ENCODE assay signal across 1 fruit fly cellular context in genomic region chrX:19692951-19693698, dm6.
A peak's percentile ranks its signal among the peaks of the same experiment; 100 is the strongest.
TF ChIP-seq lines count a peak whose summit lies in the region.

Mer (minus strand) TSS chrX:19693500.

TF ChIP-seq in whole organism, embryonic, 481 proteins besides CTCF, POLR2A, EP300 and RAD21 (continued from another document):
- peak; percentile 84 for TF ChIP-seq CG10979 (tag; optimal IDR thresholded peaks at IDR 0.05; lab: Kevin White, UChicago)
- TF ChIP-seq ase (GFP tag; IDR thresholded peaks at IDR 0.05; lab: Robert Waterston, UW) = peak; percentile 79; the same call in 2 of the 3 replicates
- TF ChIP-seq amos (GFP tag; IDR thresholded peaks at IDR 0.05; lab: Robert Waterston, UW; ENCODE audit: partially characterized antibody) = no peak
- TF ChIP-seq salm (tag; optimal IDR thresholded peaks at IDR 0.05; lab: Kevin White, UChicago) = peak; percentile 66
- TF ChIP-seq Ssrp (tag; optimal IDR thresholded peaks at IDR 0.05; lab: Kevin White, UChicago) = peak; percentile 69
- peak; percentile 62 for TF ChIP-seq ssp (GFP tag; IDR thresholded peaks at IDR 0.05; lab: Robert Waterston, UW)
- no peak for TF ChIP-seq hbn (GFP tag; IDR thresholded peaks at IDR 0.05; lab: Robert Waterston, UW; ENCODE audit: partially characterized antibody)
- no peak for TF ChIP-seq nerfin-2 (GFP tag; IDR thresholded peaks at IDR 0.05; lab: Robert Waterston, UW; ENCODE audit: partially characterized antibody)
- TF ChIP-seq Vsx1 (GFP tag; optimal IDR thresholded peaks at IDR 0.05; lab: Kevin White, UChicago) = no peak
- TF ChIP-seq CG18599 (GFP tag; optimal IDR thresholded peaks at IDR 0.05; lab: Kevin White, UChicago) = peak; percentile 90
- TF ChIP-seq CG10565 (GFP tag; optimal IDR thresholded peaks at IDR 0.05; lab: Kevin White, UChicago) = no peak
- peak; percentile 73 for TF ChIP-seq ftz-f1 (GFP tag; optimal IDR thresholded peaks at IDR 0.05; lab: Kevin White, UChicago)
- TF ChIP-seq cato (GFP tag; optimal IDR thresholded peaks at IDR 0.05; lab: Kevin White, UChicago; ENCODE audit: borderline replicate concordance) = peak; percentile 29
- peak; percentile 56; the same call in 1 of the 2 replicates for TF ChIP-seq wor (GFP tag; IDR thresholded peaks at IDR 0.05; lab: Robert Waterston, UW)
- TF ChIP-seq sob (GFP tag; IDR thresholded peaks at IDR 0.05; lab: Robert Waterston, UW) = peak; percentile 86
- peak; percentile 86 to 88 for TF ChIP-seq dpn (GFP tag; optimal IDR thresholded peaks at IDR 0.05; lab: Kevin White, UChicago)
- TF ChIP-seq Poxn (GFP tag; IDR thresholded peaks at IDR 0.05; lab: Robert Waterston, UW) = peak; percentile 49; the same call in 1 of the 2 replicates
- TF ChIP-seq Dp (GFP tag; optimal IDR thresholded peaks at IDR 0.05; lab: Kevin White, UChicago) = peak; percentile 32
- TF ChIP-seq CG17361 (GFP tag; IDR thresholded peaks at IDR 0.05; lab: Robert Waterston, UW) = peak; percentile 79
- TF ChIP-seq CG3065 (GFP tag; optimal IDR thresholded peaks at IDR 0.05; lab: Kevin White, UChicago) = peak; percentile 17
- TF ChIP-seq CG11085 (GFP tag; IDR thresholded peaks at IDR 0.05; lab: Robert Waterston, UW) = 0 out of 2 replicates have a peak, but pooled peaks have one; percentile 42
- TF ChIP-seq onecut (GFP tag; IDR thresholded peaks at IDR 0.05; lab: Robert Waterston, UW) = peak; percentile 78
- peak; percentile 78 for TF ChIP-seq Six4 (GFP tag; optimal IDR thresholded peaks at IDR 0.05; lab: Kevin White, UChicago)
- no peak for TF ChIP-seq CG7745 (tag; optimal IDR thresholded peaks at IDR 0.05; lab: Kevin White, UChicago)
- TF ChIP-seq CG9817 (tag; optimal IDR thresholded peaks at IDR 0.05; lab: Kevin White, UChicago) = peak; percentile 78
- TF ChIP-seq CG42726 (GFP tag; IDR thresholded peaks at IDR 0.05; lab: Robert Waterston, UW; ENCODE audit: partially characterized antibody) = no peak
- no peak for TF ChIP-seq cg (GFP tag; optimal IDR thresholded peaks at IDR 0.05; lab: Kevin White, UChicago)
- TF ChIP-seq CG11696 (GFP tag; IDR thresholded peaks at IDR 0.05; lab: Robert Waterston, UW) = no peak
- peak; percentile 83 for TF ChIP-seq stc (GFP tag; IDR thresholded peaks at IDR 0.05; lab: Robert Waterston, UW)
- TF ChIP-seq sqz (GFP tag; optimal IDR thresholded peaks at IDR 0.05; lab: Kevin White, UChicago) = no peak
- TF ChIP-seq Gsc (GFP tag; IDR thresholded peaks at IDR 0.05; lab: Robert Waterston, UW) = peak; percentile 41; the same call in 1 of the 2 replicates
- peak; percentile 11 for TF ChIP-seq TFAM (GFP tag; optimal IDR thresholded peaks at IDR 0.05; lab: Kevin White, UChicago)
- TF ChIP-seq B-H2 (GFP tag; optimal IDR thresholded peaks at IDR 0.05; lab: Kevin White, UChicago) = peak; percentile 66
- TF ChIP-seq Pdp1 (GFP tag; optimal IDR thresholded peaks at IDR 0.05; lab: Kevin White, UChicago) = peak; percentile 78 to 81
- peak; percentile 73 for TF ChIP-seq CG4282 (GFP tag; optimal IDR thresholded peaks at IDR 0.05; lab: Kevin White, UChicago)
- peak; percentile 78 for TF ChIP-seq CG10147 (GFP tag; optimal IDR thresholded peaks at IDR 0.05; lab: Kevin White, UChicago)
- TF ChIP-seq ash1 (GFP tag; optimal IDR thresholded peaks at IDR 0.05; lab: Kevin White, UChicago) = peak; percentile 33
- peak; percentile 86 for TF ChIP-seq Optix (GFP tag; IDR thresholded peaks at IDR 0.05; lab: Robert Waterston, UW)
- TF ChIP-seq Atf3 (GFP tag; optimal IDR thresholded peaks at IDR 0.05; lab: Kevin White, UChicago) = peak; percentile 66
- TF ChIP-seq Atf-2 (GFP tag; optimal IDR thresholded peaks at IDR 0.05; lab: Kevin White, UChicago) = peak; percentile 65
- peak; percentile 69; the same call in 1 of the 3 replicates for TF ChIP-seq CG7357 (GFP tag; IDR thresholded peaks at IDR 0.05; lab: Robert Waterston, UW)
- peak; percentile 74 for TF ChIP-seq btn (GFP tag; optimal IDR thresholded peaks at IDR 0.05; lab: Kevin White, UChicago)
